Fruit fly (Drosophila melanogaster) whole organism, embryonic: Measurements from ENCODE around the gene Wwox.

Experiments
- C15 ChIP-seq: fragments of 200-800 bp; sonication (Bioruptor generic); IDR thresholded peaks from 3 replicates; pipeline ENCODE4 v1.3.6; 2022; ENCODE audit warnings: missing biosample characterization, missing genetic modification characterization
- CG11093 ChIP-seq: fragments of 200-800 bp; sonication (Bioruptor generic); IDR thresholded peaks from 3 replicates; pipeline ENCODE4 v1.3.6; 2022; ENCODE audit warnings: missing biosample characterization, missing genetic modification characterization
- CG11398 ChIP-seq: fragments of 200-800 bp; sonication (Bioruptor generic); optimal IDR thresholded peaks from 2 replicates; lab custom pipeline; 2016; ENCODE audit warnings: missing biosample characterization, missing genetic modification characterization
- CG11456 ChIP-seq: fragments of 200-800 bp; sonication (Bioruptor generic); IDR thresholded peaks from 3 replicates; pipeline ENCODE4 v1.3.6; 2022; ENCODE audit warnings: missing biosample characterization, missing genetic modification characterization
- CG13424 ChIP-seq: fragments of 200-800 bp; sonication (Bioruptor generic); optimal IDR thresholded peaks from 2 replicates; lab custom pipeline; 2019; ENCODE audit warnings: missing biosample characterization, mild to moderate bottlenecking, missing genetic modification characterization, moderate library complexity
- CG15696 ChIP-seq: fragments of 200-800 bp; sonication (Bioruptor generic); optimal IDR thresholded peaks from 2 replicates; lab custom pipeline; 2019; ENCODE audit warnings: missing biosample characterization, mild to moderate bottlenecking, missing genetic modification characterization, moderate library complexity
- CG1647 ChIP-seq: fragments of 200-800 bp; sonication (Bioruptor generic); optimal IDR thresholded peaks from 3 replicates; lab custom pipeline; 2016; ENCODE audit warnings: missing biosample characterization, missing genetic modification characterization
- CG18619 ChIP-seq: fragments of 200-800 bp; sonication (Bioruptor generic); optimal IDR thresholded peaks from 3 replicates; lab custom pipeline; 2017; ENCODE audit warnings: missing biosample characterization, mild to moderate bottlenecking, missing genetic modification characterization
- CG18764 ChIP-seq: fragments of 200-800 bp; sonication (Bioruptor generic); optimal IDR thresholded peaks from 3 replicates; lab custom pipeline; 2016; ENCODE audit warnings: missing biosample characterization, missing genetic modification characterization
- CG3065 ChIP-seq: fragments of 200-800 bp; sonication (Bioruptor generic); optimal IDR thresholded peaks from 2 replicates; lab custom pipeline; 2016; ENCODE audit warnings: missing biosample characterization, missing genetic modification characterization
- CG3163 ChIP-seq: fragments of 200-800 bp; sonication (Bioruptor generic); optimal IDR thresholded peaks from 3 replicates; lab custom pipeline; 2016; ENCODE audit warnings: missing biosample characterization, missing genetic modification characterization
- CG32767 ChIP-seq: fragments of 200-800 bp; sonication (Bioruptor generic); IDR thresholded peaks from 2 replicates; pipeline ENCODE4 v1.3.6; 2022; ENCODE audit warnings: missing biosample characterization, missing genetic modification characterization
- CG33557 ChIP-seq: fragments of 200-800 bp; sonication (Bioruptor generic); optimal IDR thresholded peaks from 2 replicates; lab custom pipeline; 2019; ENCODE audit warnings: missing biosample characterization, mild to moderate bottlenecking, missing genetic modification characterization, moderate library complexity
- CG4360 ChIP-seq: fragments of 200-800 bp; sonication (Bioruptor generic); IDR thresholded peaks from 2 replicates; pipeline ENCODE4 v1.3.6; 2022; ENCODE audit warnings: missing biosample characterization, missing genetic modification characterization
- CG4707 ChIP-seq: fragments of 200-800 bp; sonication (Bioruptor generic); optimal IDR thresholded peaks from 2 replicates; lab custom pipeline; 2018; ENCODE audit warnings: missing biosample characterization, mild to moderate bottlenecking, missing genetic modification characterization, moderate library complexity
- CG6175 ChIP-seq: fragments of 200-800 bp; sonication (Bioruptor generic); IDR thresholded peaks from 3 replicates; pipeline ENCODE4 v1.3.6; 2022; ENCODE audit warnings: missing biosample characterization, missing genetic modification characterization
- CG6272 ChIP-seq: fragments of 200-800 bp; sonication (Bioruptor generic); IDR thresholded peaks from 2 replicates; pipeline ENCODE4 v1.3.6; 2022; ENCODE audit warnings: missing biosample characterization, missing genetic modification characterization
- CG6791 ChIP-seq: fragments of 200-800 bp; sonication (Bioruptor generic); IDR thresholded peaks from 3 replicates; pipeline ENCODE4 v1.3.6; 2022; ENCODE audit warnings: missing biosample characterization, missing genetic modification characterization; ENCODE audit not compliant: partially characterized antibody
- CG7786 ChIP-seq: fragments of 200-800 bp; sonication (Bioruptor generic); optimal IDR thresholded peaks from 2 replicates; lab custom pipeline; 2016; ENCODE audit warnings: missing biosample characterization, missing genetic modification characterization
- CG8281 ChIP-seq: fragments of 200-800 bp; sonication (Bioruptor generic); optimal IDR thresholded peaks from 2 replicates; lab custom pipeline; 2018; ENCODE audit warnings: missing biosample characterization, mild to moderate bottlenecking, missing genetic modification characterization, moderate library complexity
- CG9797 ChIP-seq: fragments of 200-800 bp; sonication (Bioruptor generic); optimal IDR thresholded peaks from 3 replicates; lab custom pipeline; 2018; ENCODE audit warnings: missing biosample characterization, mild to moderate bottlenecking, missing genetic modification characterization
- CHES-1-like ChIP-seq: fragments of 200-800 bp; sonication (Bioruptor generic); optimal IDR thresholded peaks from 2 replicates; lab custom pipeline; 2016; ENCODE audit warnings: missing biosample characterization, missing genetic modification characterization
- CrebB ChIP-seq: fragments of 200-800 bp; sonication (Bioruptor generic); optimal IDR thresholded peaks from 3 replicates; lab custom pipeline; 2018; ENCODE audit warnings: missing biosample characterization, mild to moderate bottlenecking, missing genetic modification characterization
- ERR ChIP-seq: fragments of 200-800 bp; sonication (Bioruptor generic); optimal IDR thresholded peaks from 2 replicates; lab custom pipeline; 2016; ENCODE audit warnings: missing biosample characterization, missing genetic modification characterization
- HLH54F ChIP-seq: fragments of 200-800 bp; sonication (Bioruptor generic); optimal IDR thresholded peaks from 3 replicates; lab custom pipeline; 2016; ENCODE audit warnings: missing biosample characterization, missing genetic modification characterization
- HLHmδ ChIP-seq: fragments of 200-800 bp; sonication (Bioruptor generic); optimal IDR thresholded peaks from 2 replicates; lab custom pipeline; 2018; ENCODE audit warnings: missing biosample characterization, mild to moderate bottlenecking, missing genetic modification characterization, moderate library complexity
- Hr78 ChIP-seq, 2 experiments: fragments of 200-800 bp in 1 of 2; fragments of >200 bp in 1 of 2; sonication (Bioruptor generic) in 1 of 2; optimal IDR thresholded peaks; 2 replicates each; lab custom pipeline; 2017 to 2019; ENCODE audit warnings: missing biosample characterization in 2 of 2, missing genetic modification characterization in 2 of 2, mild to moderate bottlenecking in 1 of 2, moderate library complexity in 1 of 2
- Nf-YA ChIP-seq: fragments of 200-800 bp; sonication (Bioruptor generic); IDR thresholded peaks from 2 replicates; pipeline ENCODE4 v1.3.6; 2022; ENCODE audit warnings: missing biosample characterization, missing genetic modification characterization
- Oaz ChIP-seq: fragments of 200-800 bp; sonication (Bioruptor generic); IDR thresholded peaks from 2 replicates; pipeline ENCODE4 v1.3.6; 2022; ENCODE audit warnings: missing biosample characterization, missing genetic modification characterization
- Oli ChIP-seq: fragments of 200-800 bp; sonication (Bioruptor generic); optimal IDR thresholded peaks from 2 replicates; lab custom pipeline; 2018; ENCODE audit warnings: missing biosample characterization, mild to moderate bottlenecking, missing genetic modification characterization, moderate library complexity
- PHDP ChIP-seq: fragments of 200-800 bp; sonication (Bioruptor generic); optimal IDR thresholded peaks from 3 replicates; lab custom pipeline; 2018; ENCODE audit warnings: missing biosample characterization, mild to moderate bottlenecking, missing genetic modification characterization, moderate library complexity
- YL-1 ChIP-seq: fragments of 200-800 bp; sonication (Bioruptor generic); optimal IDR thresholded peaks from 3 replicates; lab custom pipeline; 2017; ENCODE audit warnings: missing biosample characterization, mild to moderate bottlenecking, missing genetic modification characterization
- bbx ChIP-seq: fragments of 200-800 bp; sonication (Bioruptor generic); IDR thresholded peaks from 2 replicates; pipeline ENCODE4 v1.3.6; 2022; ENCODE audit warnings: missing biosample characterization, missing genetic modification characterization; ENCODE audit not compliant: partially characterized antibody
- dysf ChIP-seq: fragments of 200-800 bp; sonication (Bioruptor generic); IDR thresholded peaks from 3 replicates; pipeline ENCODE4 v1.3.6; 2022; ENCODE audit warnings: missing biosample characterization, missing genetic modification characterization
- ems ChIP-seq: fragments of 200-800 bp; sonication (Bioruptor generic); optimal IDR thresholded peaks from 3 replicates; lab custom pipeline; 2016; ENCODE audit warnings: missing biosample characterization, missing genetic modification characterization
- ewg ChIP-seq: fragments of 200-800 bp; sonication (Bioruptor generic); optimal IDR thresholded peaks from 3 replicates; lab custom pipeline; 2017; ENCODE audit warnings: mild to moderate bottlenecking, missing biosample characterization, missing genetic modification reagents, missing genetic modification characterization
- gce ChIP-seq: fragments of 200-800 bp; sonication (Bioruptor generic); IDR thresholded peaks from 3 replicates; pipeline ENCODE4 v1.3.6; 2022; ENCODE audit warnings: missing biosample characterization, missing genetic modification characterization
- inv ChIP-seq: fragments of 200-800 bp; sonication (Bioruptor generic); IDR thresholded peaks from 2 replicates; pipeline ENCODE4 v1.3.6; 2022; ENCODE audit warnings: missing biosample characterization, missing genetic modification characterization; ENCODE audit not compliant: partially characterized antibody
- lab ChIP-seq: fragments of 200-800 bp; sonication (Bioruptor generic); optimal IDR thresholded peaks from 3 replicates; lab custom pipeline; 2017; ENCODE audit warnings: missing biosample characterization, missing genetic modification characterization, mild to moderate bottlenecking, moderate library complexity, missing genetic modification reagents
- oc ChIP-seq: fragments of 200-800 bp; sonication (Bioruptor generic); optimal IDR thresholded peaks from 2 replicates; lab custom pipeline; 2018; ENCODE audit warnings: missing biosample characterization, mild to moderate bottlenecking, missing genetic modification characterization, moderate library complexity
- onecut ChIP-seq: fragments of 200-800 bp; sonication (Bioruptor generic); IDR thresholded peaks from 2 replicates; pipeline ENCODE4 v1.3.6; 2022; ENCODE audit warnings: missing biosample characterization, missing genetic modification characterization
- pfk ChIP-seq: fragments of 200-800 bp; sonication (Bioruptor generic); optimal IDR thresholded peaks from 2 replicates; lab custom pipeline; 2018; ENCODE audit warnings: missing biosample characterization, mild to moderate bottlenecking, missing genetic modification characterization, moderate library complexity
- seq ChIP-seq: fragments of 200-800 bp; sonication (Bioruptor generic); IDR thresholded peaks from 2 replicates; pipeline ENCODE4 v1.3.6; 2022; ENCODE audit warnings: missing biosample characterization, missing genetic modification characterization
- slp2 ChIP-seq: fragments of 200-800 bp; sonication (Bioruptor generic); optimal IDR thresholded peaks from 2 replicates; lab custom pipeline; 2016; ENCODE audit warnings: missing biosample characterization, missing genetic modification characterization
- so ChIP-seq: fragments of 200-800 bp; sonication (Bioruptor generic); IDR thresholded peaks from 3 replicates; pipeline ENCODE4 v1.3.6; 2022; ENCODE audit warnings: missing biosample characterization, missing genetic modification characterization
- tio ChIP-seq: fragments of 200-800 bp; sonication (Bioruptor generic); optimal IDR thresholded peaks from 2 replicates; lab custom pipeline; 2017; ENCODE audit warnings: missing biosample characterization, missing genetic modification characterization, inconsistent platforms
- tx ChIP-seq: fragments of 200-800 bp; sonication (Bioruptor generic); optimal IDR thresholded peaks from 2 replicates; lab custom pipeline; 2016; ENCODE audit warnings: missing biosample characterization, missing genetic modification characterization

Wwox gene

dm6 chr2L:8001694-8002627 lies 2.1 kb downstream of the Wwox start (continued):
- TF ChIP-seq CG7786 (GFP tag; lab: Kevin White, UChicago), result peak; percentile 83
- TF ChIP-seq ERR (GFP tag; lab: Kevin White, UChicago), result peak; percentile 71
- 0 out of 3 replicates have a peak, but pooled peaks have one; percentile 43 for TF ChIP-seq CG6175 (GFP tag; lab: Robert Waterston, UW)
- peak; percentile 73 for TF ChIP-seq ewg (GFP tag; lab: Kevin White, UChicago)
- TF ChIP-seq HLHmδ, result no peak
- peak; percentile 84 for TF ChIP-seq CG32767
- TF ChIP-seq CG1647 (GFP tag; lab: Kevin White, UChicago), result peak; percentile 50
- TF ChIP-seq CG11398, result peak; percentile 46
- peak; percentile 17 for TF ChIP-seq CrebB (tag; lab: Kevin White, UChicago)
- TF ChIP-seq CG33557 (GFP tag; lab: Kevin White, UChicago), result peak; percentile 62
- peak; percentile 56 for TF ChIP-seq CG3065 (GFP tag; lab: Kevin White, UChicago)
- TF ChIP-seq Nf-YA (GFP tag; lab: Robert Waterston, UW), result peak; percentile 62
- peak; percentile 91 for TF ChIP-seq lab (GFP tag; lab: Kevin White, UChicago)
- peak; percentile 84; the same call in 1 of the 3 replicates for TF ChIP-seq so (GFP tag; lab: Robert Waterston, UW)
- TF ChIP-seq CG13424, result peak; percentile 89
- peak; percentile 91 for TF ChIP-seq Oli (tag; lab: Kevin White, UChicago)
- peak; percentile 74 for TF ChIP-seq slp2
- peak; percentile 74 for TF ChIP-seq CG8281 (tag; lab: Kevin White, UChicago)
- 0 out of 3 replicates have a peak, but pooled peaks have one; percentile 41 for TF ChIP-seq gce
- peak; percentile 88 for TF ChIP-seq CG18619 (GFP tag; lab: Kevin White, UChicago)
- peak; percentile 91 for TF ChIP-seq tio (GFP tag; lab: Kevin White, UChicago)
- peak; percentile 69 for TF ChIP-seq tx (GFP tag; lab: Kevin White, UChicago)
- peak; percentile 4 for TF ChIP-seq CG9797 (GFP tag; lab: Kevin White, UChicago)
- TF ChIP-seq CG11456 (GFP tag; lab: Robert Waterston, UW), result peak; percentile 77
- TF ChIP-seq bbx (GFP tag; lab: Robert Waterston, UW), result no peak
- TF ChIP-seq CG6272 (GFP tag; lab: Robert Waterston, UW), result peak; percentile 59; the same call in 1 of the 2 replicates
- peak; percentile 64 for TF ChIP-seq oc (tag; lab: Kevin White, UChicago)
- TF ChIP-seq CG11093, result peak; percentile 80; the same call in 2 of the 3 replicates
- TF ChIP-seq Oaz, result peak; percentile 74
- TF ChIP-seq CG3163 (GFP tag; lab: Kevin White, UChicago), result peak; percentile 48
- peak; percentile 77 for TF ChIP-seq HLH54F (GFP tag; lab: Kevin White, UChicago)
- peak in 1 of 2 experiments; percentile 54 for TF ChIP-seq Hr78 (GFP tag; optimal IDR thresholded peaks at IDR 0.05; lab: Kevin White, UChicago)
- TF ChIP-seq CG4360 (GFP tag; lab: Robert Waterston, UW), result no peak
- TF ChIP-seq ems (GFP tag; lab: Kevin White, UChicago), result peak; percentile 90
- peak; percentile 73 for TF ChIP-seq CHES-1-like
- peak; percentile 65 for TF ChIP-seq CG18764 (GFP tag; lab: Kevin White, UChicago)
- TF ChIP-seq inv (GFP tag; lab: Robert Waterston, UW), result no peak; the same call in 1 of the 2 replicates
- TF ChIP-seq YL-1, result peak; percentile 61
- peak; percentile 81 for TF ChIP-seq PHDP
- TF ChIP-seq CG4707 (GFP tag; lab: Kevin White, UChicago), result peak; percentile 92
- TF ChIP-seq dysf, result peak; percentile 93
- TF ChIP-seq seq (GFP tag; lab: Robert Waterston, UW), result peak; percentile 89
- TF ChIP-seq CG6791, result no peak
- peak; percentile 78 for TF ChIP-seq CG15696
- TF ChIP-seq onecut (GFP tag; lab: Robert Waterston, UW), result peak; percentile 66
- no peak for TF ChIP-seq pfk
- TF ChIP-seq C15 (GFP tag; lab: Robert Waterston, UW), result peak; percentile 20; the same call in 1 of the 3 replicates
